Worm (Caenorhabditis elegans) whole organism, mixed stage, embryonic: ENCODE data around the gene ppm-1.D.

Experiments used
- bed-3 ChIP-seq: fragments of 200-800 bp; sonication (Bioruptor generic); optimal IDR thresholded peaks from 3 replicates; lab custom pipeline; 2018; ENCODE audit warnings: mild to moderate bottlenecking, missing genetic modification characterization, moderate library complexity, missing compliant biosample characterization
- nhr-2 ChIP-seq: fragments of 150-350 bp; optimal IDR thresholded peaks from 2 replicates; lab custom pipeline; 2014; ENCODE audit warnings: missing biosample characterization, missing genetic modification characterization
- sptf-1 ChIP-seq: sonication (generic microtip); optimal IDR thresholded peaks from 2 replicates; lab custom pipeline; 2017; ENCODE audit warnings: mild to moderate bottlenecking, missing genetic modification characterization, moderate library complexity, missing compliant biosample characterization

ce11 chrIII:2384364-2384763, 53.0 kb downstream of the ppm-1.D start:
- no peak for TF ChIP-seq sptf-1 (tag; lab: Kevin White, UChicago)
- no peak for TF ChIP-seq nhr-2 (tag; lab: Kevin White, UChicago)
- TF ChIP-seq bed-3 (GFP tag; lab: Kevin White, UChicago) = no peak
